Worm (Caenorhabditis elegans): ENCODE results near the gene F10E9.5.
A peak's percentile ranks its signal among the peaks of the same experiment; 100 is the strongest.

The F10E9.5 gene

ce11 chrIII:8307356-8307755, at the start of gene F10E9.5, which contains the start of gene F10E9.7:
Gene F10E9.5, plus strand, starts transcription at chrIII:8307592.
Gene F10E9.7, minus strand, starts transcription at chrIII:8307441.
- TF ChIP-seq ces-1 (GFP tag; optimal IDR thresholded peaks at IDR 0.05) (peak; percentile 70), nhr-237 (tag; optimal IDR thresholded peaks at IDR 0.05) (peak; percentile 15), elt-3 (tag; optimal IDR thresholded peaks at IDR 0.05) (no peak), unc-120 (tag; optimal IDR thresholded peaks at IDR 0.05; ENCODE audit: poor library complexity, severe bottlenecking) (no peak), lin-13 (tag; optimal IDR thresholded peaks at IDR 0.05) (peak; percentile 30), lsy-2 (tag; optimal IDR thresholded peaks at IDR 0.05) (peak; percentile 74), lin-32 (GFP tag; optimal IDR thresholded peaks at IDR 0.05) (no peak), sem-2 (GFP tag; optimal IDR thresholded peaks at IDR 0.05) (no peak), sptf-1 (tag; optimal IDR thresholded peaks at IDR 0.05) (peak; percentile 54), ceh-39 (tag; optimal IDR thresholded peaks at IDR 0.05) (peak; percentile 38), mep-1 (tag; optimal IDR thresholded peaks at IDR 0.05) (peak; percentile 61), hlh-1 (tag; optimal IDR thresholded peaks at IDR 0.05) (no peak), bed-3 (GFP tag; optimal IDR thresholded peaks at IDR 0.05) (no peak), ceh-83 (GFP tag; optimal IDR thresholded peaks at IDR 0.05) (no peak), nhr-2 (tag; optimal IDR thresholded peaks at IDR 0.05) (peak; percentile 26), pha-4 (tag; optimal IDR thresholded peaks at IDR 0.05) (no peak), nhr-28 (tag; optimal IDR thresholded peaks at IDR 0.05) (no peak)

ce11 chrIII:8258045-8258444, 49.3 kb upstream of the F10E9.5 start, which contains the start of gene ncr-2:
Gene ncr-2, plus strand, starts transcription at chrIII:8258345.
- no peak for TF ChIP-seq flh-1 (GFP tag; optimal IDR thresholded peaks at IDR 0.05)
- TF ChIP-seq snpc-4 (tag; optimal IDR thresholded peaks at IDR 0.05) = no peak
- no peak for TF ChIP-seq nhr-2 (tag; optimal IDR thresholded peaks at IDR 0.05)
- TF ChIP-seq nhr-237 (tag; optimal IDR thresholded peaks at IDR 0.05) = no peak
- TF ChIP-seq mep-1 (tag; optimal IDR thresholded peaks at IDR 0.05) = no peak
- no peak for TF ChIP-seq sptf-1 (tag; optimal IDR thresholded peaks at IDR 0.05)
- TF ChIP-seq ceh-39 (tag; optimal IDR thresholded peaks at IDR 0.05) = no peak
- TF ChIP-seq unc-120 (tag; optimal IDR thresholded peaks at IDR 0.05; ENCODE audit: poor library complexity, severe bottlenecking) = no peak
- no peak for TF ChIP-seq mls-2 (tag; optimal IDR thresholded peaks at IDR 0.05)
- TF ChIP-seq nhr-28 (tag; optimal IDR thresholded peaks at IDR 0.05) = no peak
- no peak for TF ChIP-seq sem-2 (GFP tag; optimal IDR thresholded peaks at IDR 0.05)
- no peak for TF ChIP-seq ceh-43 (GFP tag; optimal IDR thresholded peaks at IDR 0.05)
- TF ChIP-seq cnd-1 (tag; optimal IDR thresholded peaks at IDR 0.05) = no peak
- no peak for TF ChIP-seq blmp-1 (tag; optimal IDR thresholded peaks at IDR 0.05)
- no peak for TF ChIP-seq nhr-12 (tag; optimal IDR thresholded peaks at IDR 0.05)
- TF ChIP-seq unc-62 (GFP tag; optimal IDR thresholded peaks at IDR 0.05) = no peak
- no peak for TF ChIP-seq lin-13 (tag; optimal IDR thresholded peaks at IDR 0.05)

- TF ChIP-seq nhr-28 (tag; optimal IDR thresholded peaks at IDR 0.05) (no peak), unc-39 (tag; optimal IDR thresholded peaks at IDR 0.05) (no peak), mep-1 (tag; optimal IDR thresholded peaks at IDR 0.05) (no peak), sem-2 (GFP tag; optimal IDR thresholded peaks at IDR 0.05) (no peak), blmp-1 (tag; optimal IDR thresholded peaks at IDR 0.05) (no peak), ceh-83 (GFP tag; optimal IDR thresholded peaks at IDR 0.05) (no peak), elt-1 (tag; optimal IDR thresholded peaks at IDR 0.05; ENCODE audit: borderline replicate concordance, insufficient read depth) (no peak), zip-8 (tag; optimal IDR thresholded peaks at IDR 0.05) (no peak), ceh-39 (tag; optimal IDR thresholded peaks at IDR 0.05) (no peak), nhr-12 (tag; optimal IDR thresholded peaks at IDR 0.05) (no peak), elt-3 (tag; optimal IDR thresholded peaks at IDR 0.05) (no peak), pha-4 (tag; optimal IDR thresholded peaks at IDR 0.05) (no peak), nhr-2 (tag; optimal IDR thresholded peaks at IDR 0.05) (no peak), snpc-4 (tag; optimal IDR thresholded peaks at IDR 0.05) (no peak)
These were observed 44.8 kb upstream of the F10E9.5 start for ce11 chrIII:8262599-8262998.

ce11 chrIII:8263377-8263776, 44.0 kb upstream of the F10E9.5 start, which contains the start of gene col-91:
Gene col-91, minus strand, starts transcription at chrIII:8263664.
- TF ChIP-seq unc-62 (GFP tag; optimal IDR thresholded peaks at IDR 0.05) (no peak), bed-3 (GFP tag; optimal IDR thresholded peaks at IDR 0.05) (no peak), nhr-2 (tag; optimal IDR thresholded peaks at IDR 0.05) (no peak)

ce11 chrIII:8265753-8266152, 41.6 kb upstream of the F10E9.5 start, which contains the start of gene mrps-9:
Gene mrps-9, plus strand, starts transcription at chrIII:8266062.
- TF ChIP-seq ham-2 (GFP tag; optimal IDR thresholded peaks at IDR 0.05) (no peak), unc-39 (tag; optimal IDR thresholded peaks at IDR 0.05) (no peak), ceh-83 (GFP tag; optimal IDR thresholded peaks at IDR 0.05) (peak; percentile 58), blmp-1 (tag; optimal IDR thresholded peaks at IDR 0.05) (peak; percentile 0), lin-13 (tag; optimal IDR thresholded peaks at IDR 0.05) (no peak)
